Worm (Caenorhabditis elegans) whole organism, L3 larva: ENCODE measurements around the gene F19H8.2.
A peak's percentile ranks its signal among the peaks of the same experiment; 100 is the strongest.

Experiments used
- R02D3.7 ChIP-seq: fragments of 150-350 bp; optimal IDR thresholded peaks from 2 replicates; lab custom pipeline; 2014; ENCODE audit warnings: missing biosample characterization, missing genetic modification characterization
- aly-2 ChIP-seq: fragments of 150-350 bp; optimal IDR thresholded peaks from 2 replicates; lab custom pipeline; 2014; ENCODE audit warnings: missing biosample characterization, missing genetic modification characterization
- ama-1 ChIP-seq: fragments of 150-350 bp; optimal IDR thresholded peaks from 2 replicates; lab custom pipeline; 2018
- ceh-82 ChIP-seq: fragments of 150-350 bp; optimal IDR thresholded peaks from 2 replicates; lab custom pipeline; 2014; ENCODE audit warnings: missing biosample characterization, missing genetic modification characterization
- ceh-9 ChIP-seq: sonication (generic microtip); optimal IDR thresholded peaks from 2 replicates; lab custom pipeline; 2018; ENCODE audit warnings: missing biosample characterization, missing genetic modification characterization
- daf-12 ChIP-seq: fragments of 150-350 bp; optimal IDR thresholded peaks from 2 replicates; lab custom pipeline; 2014; ENCODE audit warnings: missing biosample characterization, missing genetic modification reagents, missing genetic modification characterization
- egl-5 ChIP-seq: fragments of 150-350 bp; optimal IDR thresholded peaks from 2 replicates; lab custom pipeline; 2017; ENCODE audit warnings: missing biosample characterization, missing genetic modification reagents, missing genetic modification characterization, inconsistent platforms
- elt-1 ChIP-seq: fragments of 150-350 bp; optimal IDR thresholded peaks from 2 replicates; lab custom pipeline; 2014; ENCODE audit warnings: missing biosample characterization, missing genetic modification characterization
- elt-2 ChIP-seq: sonication (generic microtip); optimal IDR thresholded peaks from 2 replicates; lab custom pipeline; 2016; ENCODE audit warnings: missing genetic modification reagents, mild to moderate bottlenecking, missing genetic modification characterization, missing compliant biosample characterization
- fkh-10 ChIP-seq: sonication (generic microtip); optimal IDR thresholded peaks from 2 replicates; lab custom pipeline; 2017; ENCODE audit warnings: missing biosample characterization, missing genetic modification reagents, missing genetic modification characterization
- hmg-11 ChIP-seq: sonication (generic microtip); optimal IDR thresholded peaks from 2 replicates; lab custom pipeline; 2016; ENCODE audit warnings: missing genetic modification characterization, missing compliant biosample characterization
- jun-1 ChIP-seq: fragments of 150-350 bp; optimal IDR thresholded peaks from 2 replicates; lab custom pipeline; 2014; ENCODE audit warnings: missing biosample characterization, missing genetic modification reagents, missing genetic modification characterization
- lin-15B ChIP-seq: fragments of 150-350 bp; optimal IDR thresholded peaks from 2 replicates; lab custom pipeline; 2014; ENCODE audit warnings: missing biosample characterization, missing genetic modification characterization
- lsy-12 ChIP-seq: sonication (generic microtip); optimal IDR thresholded peaks from 2 replicates; lab custom pipeline; 2016; ENCODE audit warnings: mild to moderate bottlenecking, missing genetic modification characterization, missing compliant biosample characterization
- mdl-1 ChIP-seq: fragments of 150-350 bp; optimal IDR thresholded peaks from 2 replicates; lab custom pipeline; 2014; ENCODE audit warnings: missing biosample characterization, missing genetic modification characterization
- mml-1 ChIP-seq: fragments of 150-350 bp; sonication (generic microtip); optimal IDR thresholded peaks from 3 replicates; lab custom pipeline; 2014; ENCODE audit warnings: missing biosample characterization, missing genetic modification characterization
- nfya-1 ChIP-seq: sonication (generic microtip); optimal IDR thresholded peaks from 2 replicates; lab custom pipeline; 2017; ENCODE audit warnings: missing genetic modification characterization, mild to moderate bottlenecking, missing compliant biosample characterization, antibody characterized with exemption, moderate library complexity; ENCODE audit not compliant: insufficient read depth
- nhr-11 ChIP-seq: fragments of 150-350 bp; optimal IDR thresholded peaks from 2 replicates; lab custom pipeline; 2014; ENCODE audit warnings: missing biosample characterization, missing genetic modification characterization
- nhr-237 ChIP-seq: fragments of 150-350 bp; optimal IDR thresholded peaks from 2 replicates; lab custom pipeline; 2014; ENCODE audit warnings: missing biosample characterization, missing genetic modification characterization
- nhr-25 ChIP-seq: sonication (generic microtip); optimal IDR thresholded peaks from 2 replicates; lab custom pipeline; 2017; ENCODE audit warnings: missing biosample characterization, missing genetic modification characterization
- nhr-28 ChIP-seq: fragments of 150-350 bp; optimal IDR thresholded peaks from 2 replicates; lab custom pipeline; 2014; ENCODE audit warnings: missing biosample characterization, missing genetic modification characterization
- nhr-43 ChIP-seq: sonication (generic microtip); optimal IDR thresholded peaks from 2 replicates; lab custom pipeline; 2016; ENCODE audit warnings: mild to moderate bottlenecking, missing genetic modification characterization, missing compliant biosample characterization; ENCODE audit not compliant: poor library complexity, severe bottlenecking
- nhr-67 ChIP-seq: fragments of 150-350 bp; optimal IDR thresholded peaks from 2 replicates; lab custom pipeline; 2014; ENCODE audit warnings: missing biosample characterization, missing genetic modification characterization
- nhr-76 ChIP-seq: fragments of 150-350 bp; sonication (generic microtip); optimal IDR thresholded peaks from 5 replicates; lab custom pipeline; 2014; ENCODE audit warnings: missing biosample characterization, missing genetic modification characterization
- nhr-77 ChIP-seq: fragments of 150-350 bp; optimal IDR thresholded peaks from 2 replicates; lab custom pipeline; 2014; ENCODE audit warnings: missing biosample characterization, missing genetic modification characterization
- pha-4 ChIP-seq: fragments of 150-350 bp; optimal IDR thresholded peaks from 2 replicates; lab custom pipeline; 2014; ENCODE audit warnings: missing biosample characterization, missing genetic modification reagents, missing genetic modification characterization
- pqm-1 ChIP-seq: fragments of 150-350 bp; optimal IDR thresholded peaks from 2 replicates; lab custom pipeline; 2017; ENCODE audit warnings: missing biosample characterization, missing genetic modification characterization, inconsistent platforms
- skn-1 ChIP-seq: fragments of 150-350 bp; optimal IDR thresholded peaks from 2 replicates; lab custom pipeline; 2014; ENCODE audit warnings: missing biosample characterization, missing genetic modification characterization
- snpc-4 ChIP-seq: fragments of 150-350 bp; optimal IDR thresholded peaks from 2 replicates; lab custom pipeline; 2014; ENCODE audit warnings: missing biosample characterization, missing genetic modification characterization
- tbx-2 ChIP-seq: sonication (generic microtip); optimal IDR thresholded peaks from 2 replicates; lab custom pipeline; 2016; ENCODE audit warnings: mild to moderate bottlenecking, missing genetic modification characterization, missing compliant biosample characterization
- unc-62 ChIP-seq: fragments of 150-350 bp; sonication (generic microtip); optimal IDR thresholded peaks from 4 replicates; lab custom pipeline; 2014; ENCODE audit warnings: missing biosample characterization, missing genetic modification reagents, missing genetic modification characterization
- ztf-11 ChIP-seq: fragments of 150-350 bp; optimal IDR thresholded peaks from 2 replicates; lab custom pipeline; 2014; ENCODE audit warnings: missing biosample characterization, missing genetic modification characterization
- ztf-4 ChIP-seq: fragments of 150-350 bp; optimal IDR thresholded peaks from 2 replicates; lab custom pipeline; 2014; ENCODE audit warnings: missing biosample characterization, missing genetic modification characterization

F19H8.2 gene

DNA sequence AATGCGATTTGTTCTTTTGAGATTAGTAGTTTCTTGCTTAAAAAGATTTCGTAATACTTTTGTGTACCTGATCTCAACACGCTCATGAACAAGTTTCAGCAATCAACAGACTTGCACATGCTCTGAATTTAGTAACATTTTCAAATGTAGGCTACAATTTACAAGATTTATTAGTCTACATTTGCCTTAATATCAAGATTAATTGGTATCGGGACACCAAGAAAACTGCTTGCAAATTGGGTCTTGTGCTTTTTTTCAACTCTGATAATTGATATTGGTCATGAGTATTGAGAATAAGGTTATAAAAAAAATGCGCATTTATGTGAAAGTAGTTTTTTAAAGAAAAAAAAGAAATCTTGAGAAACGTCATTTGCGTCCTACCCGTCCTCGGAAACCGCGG, 13.0 kb downstream of the F19H8.2 start:
- TF ChIP-seq skn-1 (tag; lab: Kevin White, UChicago) = no peak
- peak; percentile 86 for TF ChIP-seq nhr-11 (tag; lab: Kevin White, UChicago)

DNA sequence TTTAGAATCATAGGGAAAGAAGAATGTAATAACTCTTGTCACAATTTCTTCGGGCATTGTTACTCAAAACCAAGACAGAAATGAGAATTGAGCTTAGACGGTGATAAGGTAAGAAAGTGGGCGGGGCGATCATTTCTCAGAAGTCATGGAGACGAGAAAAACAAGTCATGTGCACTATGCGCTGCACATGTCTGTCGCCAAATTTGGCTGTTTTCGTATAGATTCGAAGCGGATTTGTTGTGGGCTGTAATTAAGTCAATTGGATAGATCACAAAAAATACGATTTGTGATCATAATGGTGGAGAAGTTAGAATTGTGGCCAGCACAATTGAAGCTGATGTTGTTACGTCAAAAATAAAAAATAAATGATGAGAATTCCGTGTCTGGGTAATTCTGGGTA, 14.0 kb downstream of the F19H8.2 start, which contains the start of gene C01G12.7:
TSS of gene C01G12.7 (minus strand) at position 195 of the 400 bp plus-strand sequence.
- TF ChIP-seq daf-12 (tag; lab: Kevin White, UChicago) (no peak), nhr-11 (tag; lab: Kevin White, UChicago) (peak; percentile 11)

DNA sequence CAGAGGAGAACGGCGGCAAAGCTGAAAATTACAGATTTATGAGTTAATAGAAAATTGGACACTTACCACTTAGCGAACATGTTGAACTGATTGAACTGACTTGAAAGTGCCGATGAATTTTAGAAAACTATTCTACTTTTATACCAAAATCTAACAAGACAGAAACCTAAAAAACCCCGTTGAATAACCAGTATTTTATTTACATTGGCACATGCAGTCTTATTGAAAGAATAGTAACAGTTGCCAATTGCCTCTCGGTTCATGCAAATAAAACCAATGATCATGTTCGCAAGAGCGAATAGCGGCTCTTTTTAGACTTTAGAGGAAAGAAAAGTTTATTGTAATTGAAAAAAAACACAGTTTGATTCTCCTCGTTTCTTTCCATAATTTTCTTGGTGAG, 17.5 kb downstream of the F19H8.2 start, which contains the start of gene nspb-10:
TSS of gene nspb-10 (minus strand) at position 101 of the 400 bp plus-strand sequence.
- TF ChIP-seq nhr-25 (tag; lab: Kevin White, UChicago) (no peak), R02D3.7 (tag; lab: Kevin White, UChicago) (no peak), aly-2 (tag; lab: Kevin White, UChicago) (no peak), ztf-4 (no peak)

DNA sequence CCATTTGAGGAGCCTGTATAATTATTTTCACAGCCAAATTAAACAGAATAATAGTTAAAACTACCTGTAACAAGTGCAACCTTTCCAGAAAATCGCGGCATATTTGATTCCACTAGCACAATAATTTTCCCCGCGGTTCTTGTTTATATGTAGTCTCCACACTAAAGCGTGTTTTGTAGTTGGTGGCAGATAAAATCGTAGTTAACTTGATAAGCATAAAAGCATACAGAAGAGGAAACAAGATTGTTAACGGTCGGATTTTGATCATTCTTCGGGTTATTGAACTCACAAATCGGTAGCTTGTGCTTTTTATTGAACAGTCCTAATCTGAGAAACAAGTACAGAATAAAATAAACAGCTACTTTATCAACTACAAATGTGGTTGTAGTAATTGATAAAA, 18.3 kb downstream of the F19H8.2 start, which contains the start of gene C01G12.5:
TSS of gene C01G12.5 (minus strand) at position 101 of the 400 bp plus-strand sequence.
- TF ChIP-seq lsy-12 (tag; lab: Kevin White, UChicago) = no peak
- no peak for TF ChIP-seq jun-1 (tag; lab: Kevin White, UChicago)
- no peak for TF ChIP-seq ceh-82 (tag; lab: Kevin White, UChicago)
- no peak for TF ChIP-seq nhr-67 (tag; lab: Kevin White, UChicago)
- TF ChIP-seq mdl-1 (tag; lab: Kevin White, UChicago) = no peak
- no peak for TF ChIP-seq nhr-25 (tag; lab: Kevin White, UChicago)
- TF ChIP-seq ztf-4 = no peak
- no peak for TF ChIP-seq nhr-28
- no peak for TF ChIP-seq nhr-76
- TF ChIP-seq hmg-11 (tag; lab: Kevin White, UChicago) = no peak
- no peak for TF ChIP-seq nfya-1 (tag; lab: Kevin White, UChicago)
- TF ChIP-seq elt-1 (tag; lab: Kevin White, UChicago) = no peak
- no peak for TF ChIP-seq pha-4 (tag; lab: Kevin White, UChicago)
- no peak for TF ChIP-seq nhr-77 (tag; lab: Kevin White, UChicago)

DNA sequence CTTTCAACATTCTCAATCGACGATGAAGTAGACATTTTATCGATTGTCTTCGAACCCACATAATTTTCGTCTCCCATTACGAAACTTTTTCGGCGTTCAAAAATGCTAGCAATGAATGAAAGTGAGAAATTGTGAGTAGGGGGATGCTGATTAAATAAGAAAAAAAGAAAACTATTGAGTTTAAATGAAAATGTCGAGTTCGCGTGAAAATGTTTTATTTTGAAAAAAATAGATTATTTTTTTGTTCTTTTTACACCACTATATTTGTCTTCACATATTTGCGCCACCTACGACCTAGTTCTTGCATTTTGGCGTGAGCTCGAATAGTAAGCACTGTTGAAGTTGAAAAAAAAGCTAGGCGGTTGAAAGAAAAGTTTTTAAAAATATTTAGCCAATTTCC, 23.5 kb downstream of the F19H8.2 start, which contains the start of gene C01G12.3:
TSS of gene C01G12.3 (minus strand) at position 101 of the 400 bp plus-strand sequence.
- TF ChIP-seq ztf-11 (no peak), ceh-9 (tag; lab: Kevin White, UChicago) (no peak), mml-1 (tag; lab: Kevin White, UChicago) (no peak), pha-4 (tag; lab: Kevin White, UChicago) (no peak), nhr-28 (no peak), pqm-1 (tag; lab: Kevin White, UChicago) (no peak), skn-1 (tag; lab: Kevin White, UChicago) (no peak), unc-62 (GFP tag; lab: Kevin White, UChicago) (no peak), lin-15B (tag; lab: Kevin White, UChicago) (no peak), nfya-1 (tag; lab: Kevin White, UChicago) (no peak), lsy-12 (tag; lab: Kevin White, UChicago) (no peak), nhr-67 (tag; lab: Kevin White, UChicago) (no peak), snpc-4 (no peak), tbx-2 (no peak), nhr-237 (tag; lab: Kevin White, UChicago) (no peak), jun-1 (tag; lab: Kevin White, UChicago) (no peak), fkh-10 (no peak), elt-2 (tag; lab: Kevin White, UChicago) (no peak), nhr-43 (tag; lab: Kevin White, UChicago) (no peak), nhr-25 (tag; lab: Kevin White, UChicago) (no peak)

DNA sequence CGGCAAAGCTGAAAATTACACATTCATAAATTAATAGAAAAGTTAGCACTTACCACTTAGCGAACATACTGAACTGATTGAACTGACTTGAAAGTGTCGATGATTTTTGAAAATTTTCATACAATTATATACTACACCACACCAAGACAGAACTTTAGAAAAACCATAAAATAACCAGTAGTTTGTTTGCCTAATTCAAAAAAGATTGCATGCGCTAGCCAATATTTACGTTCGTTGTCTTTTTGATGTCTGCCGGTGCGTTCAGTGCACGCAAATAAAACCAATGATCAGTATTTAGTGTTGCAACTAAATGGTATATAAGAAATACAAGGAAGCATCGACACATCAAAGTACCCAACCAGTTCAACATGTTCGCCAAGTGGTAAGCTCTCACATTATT, 25.1 kb downstream of the F19H8.2 start, which contains the start of the genes nspb-8 and nspb-9:
TSS of gene nspb-8 (minus strand) at position 101 of the 400 bp plus-strand sequence.
TSS of gene nspb-9 (plus strand) at position 311 of the 400 bp plus-strand sequence.
- TF ChIP-seq nhr-77 (tag; lab: Kevin White, UChicago) (no peak), fkh-10 (no peak), egl-5 (tag; lab: Kevin White, UChicago) (no peak), ama-1 (lab: Kevin White, UChicago) (no peak), mdl-1 (tag; lab: Kevin White, UChicago) (no peak)
